Worm (Caenorhabditis elegans) whole organism, mixed stage, embryonic: Measurements from ENCODE around the gene srw-139.

Experiments
- mep-1 ChIP-seq: fragments of 150-350 bp; optimal IDR thresholded peaks from 2 replicates; lab custom pipeline; 2017; ENCODE audit warnings: missing biosample characterization, missing genetic modification reagents, missing genetic modification characterization, inconsistent platforms
- nhr-76 ChIP-seq: sonication (generic microtip); optimal IDR thresholded peaks from 2 replicates; lab custom pipeline; 2017; ENCODE audit warnings: missing biosample characterization, missing genetic modification characterization
- pha-4 ChIP-seq: fragments of 150-350 bp; optimal IDR thresholded peaks from 2 replicates; lab custom pipeline; 2018; ENCODE audit warnings: missing biosample characterization, missing genetic modification reagents, missing genetic modification characterization
- snpc-4 ChIP-seq: fragments of 150-350 bp; optimal IDR thresholded peaks from 2 replicates; lab custom pipeline; 2014; ENCODE audit warnings: missing biosample characterization, missing genetic modification characterization
- ztf-11 ChIP-seq: fragments of 150-350 bp; optimal IDR thresholded peaks from 2 replicates; lab custom pipeline; 2014; ENCODE audit warnings: missing biosample characterization, missing genetic modification characterization

ce11 chrV:2945602-2946001 is 39.6 kb downstream of the srw-139 start, which contains the start of gene srh-87:
- TF ChIP-seq ztf-11, result no peak
- no peak for TF ChIP-seq pha-4
- TF ChIP-seq nhr-76 (tag; lab: Kevin White, UChicago), result no peak
- TF ChIP-seq mep-1 (tag; lab: Kevin White, UChicago), result no peak
- no peak for TF ChIP-seq snpc-4 (tag; lab: Kevin White, UChicago)
